Fruit fly (Drosophila melanogaster) whole organism, wandering third instar larva: ENCODE measurements around the gene CG31087.

ENCODE experiments used
- CG32264 ChIP-seq: fragments of 200-800 bp; sonication (Bioruptor generic); optimal IDR thresholded peaks from 2 replicates; lab custom pipeline; 2016; ENCODE audit warnings: missing biosample characterization, missing genetic modification characterization
- Mio ChIP-seq: sonication (Bioruptor generic); optimal IDR thresholded peaks from 2 replicates; lab custom pipeline; 2016; ENCODE audit warnings: missing biosample characterization, missing genetic modification characterization
- Vsx2 ChIP-seq: fragments of 200-300, 225-300 bp; sonication (Bioruptor generic); optimal IDR thresholded peaks from 2 replicates; lab custom pipeline; 2018; ENCODE audit warnings: missing biosample characterization, missing genetic modification characterization; ENCODE audit not compliant: partially characterized antibody
- dmrt93B ChIP-seq: fragments of 200-800 bp; sonication (Bioruptor generic); optimal IDR thresholded peaks from 2 replicates; lab custom pipeline; 2018; ENCODE audit warnings: missing biosample characterization, mild to moderate bottlenecking, missing genetic modification characterization
- sage ChIP-seq: fragments of 200-800 bp; sonication (Bioruptor generic); optimal IDR thresholded peaks from 2 replicates; lab custom pipeline; 2016; ENCODE audit warnings: missing biosample characterization, mild to moderate bottlenecking, missing genetic modification characterization
- tai ChIP-seq: sonication (Bioruptor generic); optimal IDR thresholded peaks from 2 replicates; lab custom pipeline; 2016; ENCODE audit warnings: missing biosample characterization, missing genetic modification characterization

- TF ChIP-seq Mio (GFP tag; lab: Kevin White, UChicago) (no peak), tai (GFP tag; lab: Kevin White, UChicago) (no peak), Vsx2 (GFP tag; lab: Kevin White, UChicago) (no peak), sage (GFP tag; lab: Kevin White, UChicago) (no peak), CG32264 (GFP tag; lab: Kevin White, UChicago) (no peak), dmrt93B (GFP tag; lab: Kevin White, UChicago) (no peak)
These were observed 30.4 kb downstream of the CG31087 start, which contains the start of gene CG31300 for dm6 chr3R:25283209-25283670.
